Fruit fly (Drosophila melanogaster) whole organism, embryonic: Measurements from ENCODE around the gene hiro.

ENCODE experiments used
- Awh ChIP-seq: fragments of 200-800 bp; sonication (Bioruptor generic); IDR thresholded peaks from 2 replicates; pipeline ENCODE4, ENCODE4 v1.3.6; 2022; ENCODE audit warnings: missing biosample characterization, missing genetic modification characterization
- BtbVII ChIP-seq: fragments of 200-800 bp; sonication (Bioruptor generic); optimal IDR thresholded peaks from 3 replicates; lab custom pipeline; 2017; ENCODE audit warnings: missing biosample characterization, mild to moderate bottlenecking, missing genetic modification characterization
- CG1024 ChIP-seq: fragments of 200-800 bp; sonication (Bioruptor generic); IDR thresholded peaks from 2 replicates; pipeline ENCODE4 v1.3.6; 2022; ENCODE audit warnings: missing biosample characterization, missing genetic modification characterization
- CG12071 ChIP-seq: fragments of 200-800 bp; sonication (Bioruptor generic); optimal IDR thresholded peaks from 3 replicates; lab custom pipeline; 2018; ENCODE audit warnings: missing biosample characterization, mild to moderate bottlenecking, missing genetic modification characterization
- CG12391 ChIP-seq: fragments of 200-800 bp; sonication (Bioruptor generic); optimal IDR thresholded peaks from 3 replicates; lab custom pipeline; 2018; ENCODE audit warnings: missing biosample characterization, mild to moderate bottlenecking, missing genetic modification characterization, moderate library complexity
- CG12769 ChIP-seq: fragments of 200-800 bp; sonication (Bioruptor generic); optimal IDR thresholded peaks from 2 replicates; lab custom pipeline; 2019; ENCODE audit warnings: missing biosample characterization, mild to moderate bottlenecking, missing genetic modification characterization, moderate library complexity
- CG13296 ChIP-seq: fragments of 200-800 bp; sonication (Bioruptor generic); optimal IDR thresholded peaks from 3 replicates; lab custom pipeline; 2018; ENCODE audit warnings: missing biosample characterization, mild to moderate bottlenecking, missing genetic modification characterization
- CG14014 ChIP-seq: fragments of 200-800 bp; sonication (Bioruptor generic); IDR thresholded peaks from 2 replicates; pipeline ENCODE4 v1.3.6; 2022; ENCODE audit warnings: missing biosample characterization, missing genetic modification characterization
- CG14441 ChIP-seq: fragments of 200-800 bp; sonication (Bioruptor generic); IDR thresholded peaks from 2 replicates; pipeline ENCODE4 v1.3.6; 2022; ENCODE audit warnings: missing biosample characterization, missing genetic modification characterization
- CG17359 ChIP-seq: fragments of 200-800 bp; sonication (Bioruptor generic); optimal IDR thresholded peaks from 3 replicates; lab custom pipeline; 2018; ENCODE audit warnings: missing biosample characterization, mild to moderate bottlenecking, missing genetic modification characterization, moderate library complexity
- CG17829 ChIP-seq: fragments of 200-800 bp; optimal IDR thresholded peaks from 2 replicates; lab custom pipeline; 2019; ENCODE audit warnings: missing biosample characterization, mild to moderate bottlenecking, missing genetic modification characterization, moderate library complexity
- CG31441 ChIP-seq: fragments of 200-800 bp; sonication (Bioruptor generic); IDR thresholded peaks from 2 replicates; pipeline ENCODE4 v1.3.6; 2022; ENCODE audit warnings: missing biosample characterization, missing genetic modification characterization
- CG32767 ChIP-seq: fragments of 200-800 bp; sonication (Bioruptor generic); IDR thresholded peaks from 2 replicates; pipeline ENCODE4 v1.3.6; 2022; ENCODE audit warnings: missing biosample characterization, missing genetic modification characterization
- CG33213 ChIP-seq: fragments of 200-800 bp; sonication (Bioruptor generic); optimal IDR thresholded peaks from 3 replicates; lab custom pipeline; 2016; ENCODE audit warnings: missing biosample characterization, missing genetic modification characterization
- CG4424 ChIP-seq: fragments of 200-800 bp; sonication (Bioruptor generic); optimal IDR thresholded peaks from 3 replicates; lab custom pipeline; 2016; ENCODE audit warnings: missing biosample characterization, missing genetic modification characterization
- CG4820 ChIP-seq: fragments of 200-800 bp; sonication (Bioruptor generic); optimal IDR thresholded peaks from 3 replicates; lab custom pipeline; 2016; ENCODE audit warnings: missing biosample characterization, missing genetic modification characterization
- CG6272 ChIP-seq: fragments of 200-800 bp; sonication (Bioruptor generic); IDR thresholded peaks from 2 replicates; pipeline ENCODE4 v1.3.6; 2022; ENCODE audit warnings: missing biosample characterization, missing genetic modification characterization
- CG6791 ChIP-seq: fragments of 200-800 bp; sonication (Bioruptor generic); IDR thresholded peaks from 3 replicates; pipeline ENCODE4 v1.3.6; 2022; ENCODE audit warnings: missing biosample characterization, missing genetic modification characterization; ENCODE audit not compliant: partially characterized antibody
- CG7556 ChIP-seq: fragments of 200-800 bp; sonication (Bioruptor generic); optimal IDR thresholded peaks from 2 replicates; lab custom pipeline; 2017; ENCODE audit warnings: missing biosample characterization, mild to moderate bottlenecking, missing genetic modification characterization
- CG7786 ChIP-seq: fragments of 200-800 bp; sonication (Bioruptor generic); optimal IDR thresholded peaks from 2 replicates; lab custom pipeline; 2016; ENCODE audit warnings: missing biosample characterization, missing genetic modification characterization
- CG8478 ChIP-seq: fragments of >200 bp; optimal IDR thresholded peaks from 2 replicates; lab custom pipeline; 2018
- CG8944 ChIP-seq: fragments of 200-800 bp; sonication (Bioruptor generic); optimal IDR thresholded peaks from 3 replicates; lab custom pipeline; 2016; ENCODE audit warnings: missing biosample characterization, missing genetic modification characterization
- Deaf1 ChIP-seq: fragments of 200-800 bp; optimal IDR thresholded peaks from 3 replicates; lab custom pipeline; 2019; ENCODE audit warnings: missing biosample characterization, mild to moderate bottlenecking, missing genetic modification characterization, moderate library complexity
- Dek ChIP-seq: fragments of 200-800 bp; sonication (Bioruptor generic); optimal IDR thresholded peaks from 3 replicates; lab custom pipeline; 2019; ENCODE audit warnings: missing biosample characterization, mild to moderate bottlenecking, missing genetic modification characterization, moderate library complexity
- HLHmδ ChIP-seq: fragments of 200-800 bp; sonication (Bioruptor generic); optimal IDR thresholded peaks from 2 replicates; lab custom pipeline; 2018; ENCODE audit warnings: missing biosample characterization, mild to moderate bottlenecking, missing genetic modification characterization, moderate library complexity
- Hey ChIP-seq: fragments of 200-800 bp; sonication (Bioruptor generic); optimal IDR thresholded peaks from 3 replicates; lab custom pipeline; 2018; ENCODE audit warnings: missing biosample characterization, mild to moderate bottlenecking, missing genetic modification characterization
- Hsf ChIP-seq: fragments of 200-800 bp; sonication (Bioruptor generic); optimal IDR thresholded peaks from 3 replicates; lab custom pipeline; 2016; ENCODE audit warnings: missing biosample characterization, missing genetic modification characterization
- MBD-R2 ChIP-seq: fragments of 200-800 bp; sonication (Bioruptor generic); IDR thresholded peaks from 2 replicates; pipeline ENCODE4 v1.3.6; 2022; ENCODE audit warnings: missing biosample characterization, missing genetic modification characterization
- Mad ChIP-seq: fragments of 200-800 bp; sonication (Bioruptor generic); optimal IDR thresholded peaks from 2 replicates; lab custom pipeline; 2016; ENCODE audit warnings: missing biosample characterization, missing genetic modification characterization
- Max ChIP-seq: fragments of 200-800 bp; sonication (Bioruptor generic); optimal IDR thresholded peaks from 2 replicates; lab custom pipeline; 2016; ENCODE audit warnings: missing biosample characterization, mild to moderate bottlenecking, missing genetic modification characterization
- Med ChIP-seq: fragments of 200-800 bp; sonication (Bioruptor generic); peaks from one replicate; lab custom pipeline; 2016; ENCODE audit warnings: missing biosample characterization, missing genetic modification characterization, mild to moderate bottlenecking, inconsistent platforms, moderate library complexity
- Nf-YC ChIP-seq: fragments of 200-800 bp; optimal IDR thresholded peaks from 3 replicates; lab custom pipeline; 2019; ENCODE audit warnings: missing biosample characterization, mild to moderate bottlenecking, missing genetic modification characterization, moderate library complexity
- aop ChIP-seq: fragments of 200-800 bp; sonication (Bioruptor generic); IDR thresholded peaks from 2 replicates; pipeline ENCODE4 v1.3.6; 2022; ENCODE audit warnings: missing biosample characterization, missing genetic modification characterization
- az2 ChIP-seq: fragments of 200-800 bp; sonication (Bioruptor generic); optimal IDR thresholded peaks from 3 replicates; lab custom pipeline; 2016; ENCODE audit warnings: missing biosample characterization, missing genetic modification characterization
- cato ChIP-seq: fragments of 200-800 bp; sonication (Bioruptor generic); optimal IDR thresholded peaks from 2 replicates; lab custom pipeline; 2016; ENCODE audit warnings: missing biosample characterization, missing genetic modification characterization, borderline replicate concordance
- ci ChIP-seq: fragments of 200-800 bp; sonication (Bioruptor generic); IDR thresholded peaks from 3 replicates; pipeline ENCODE4 v1.3.6; 2022; ENCODE audit warnings: missing biosample characterization, missing genetic modification characterization
- disco-r ChIP-seq: fragments of 200-800 bp; sonication (Bioruptor generic); optimal IDR thresholded peaks from 2 replicates; lab custom pipeline; 2016; ENCODE audit warnings: missing biosample characterization, missing genetic modification characterization
- grau ChIP-seq: fragments of 200-800 bp; optimal IDR thresholded peaks from 3 replicates; lab custom pipeline; 2019; ENCODE audit warnings: missing biosample characterization, mild to moderate bottlenecking, missing genetic modification characterization, moderate library complexity
- hbn ChIP-seq: fragments of 200-800 bp; sonication (Bioruptor generic); IDR thresholded peaks from 2 replicates; pipeline ENCODE4 v1.3.6; 2022; ENCODE audit warnings: missing biosample characterization, missing genetic modification characterization; ENCODE audit not compliant: partially characterized antibody
- kah ChIP-seq: fragments of 200-800 bp; sonication (Bioruptor generic); optimal IDR thresholded peaks from 2 replicates; lab custom pipeline; 2018; ENCODE audit warnings: missing biosample characterization, mild to moderate bottlenecking, missing genetic modification characterization
- knrl ChIP-seq: fragments of 200-800 bp; sonication (Bioruptor generic); IDR thresholded peaks from 3 replicates; pipeline ENCODE4 v1.3.6; 2022; ENCODE audit warnings: missing biosample characterization, missing genetic modification characterization; ENCODE audit not compliant: partially characterized antibody
- lilli ChIP-seq: fragments of 200-800 bp; sonication (Bioruptor generic); optimal IDR thresholded peaks from 3 replicates; lab custom pipeline; 2016; ENCODE audit warnings: missing biosample characterization, missing genetic modification characterization
- lmd ChIP-seq: fragments of 200-800 bp; sonication (Bioruptor generic); IDR thresholded peaks from 2 replicates; pipeline ENCODE4 v1.3.6; 2022; ENCODE audit warnings: missing biosample characterization, missing genetic modification characterization
- nmo ChIP-seq: fragments of 200-800 bp; sonication (Bioruptor generic); optimal IDR thresholded peaks from 2 replicates; lab custom pipeline; 2018; ENCODE audit warnings: missing biosample characterization, mild to moderate bottlenecking, missing genetic modification characterization, moderate library complexity
- row ChIP-seq: fragments of 200-800 bp; sonication (Bioruptor generic); IDR thresholded peaks from 3 replicates; pipeline ENCODE4 v1.3.6; 2022; ENCODE audit warnings: missing biosample characterization, missing genetic modification characterization
- sd ChIP-seq: fragments of 200-800 bp; sonication (Bioruptor generic); optimal IDR thresholded peaks from 3 replicates; lab custom pipeline; 2018; ENCODE audit warnings: missing biosample characterization, mild to moderate bottlenecking, missing genetic modification characterization, moderate library complexity
- sens ChIP-seq: fragments of 200-800 bp; sonication (Bioruptor generic); peaks from one replicate; lab custom pipeline; 2016; ENCODE audit warnings: missing biosample characterization, missing genetic modification characterization
- sqz ChIP-seq: fragments of 200-800 bp; sonication (Bioruptor generic); optimal IDR thresholded peaks from 3 replicates; lab custom pipeline; 2018; ENCODE audit warnings: missing biosample characterization, mild to moderate bottlenecking, missing genetic modification characterization
- tgo ChIP-seq: fragments of 200-800 bp; sonication (Bioruptor generic); IDR thresholded peaks from 3 replicates; pipeline ENCODE4 v1.3.6; 2022; ENCODE audit warnings: missing biosample characterization, missing genetic modification characterization

The hiro gene

dm6 chr3L:641436-641835 lies 46.3 kb downstream of the hiro start (continued):
- TF ChIP-seq knrl, result 0 out of 3 replicates have a peak, but pooled peaks have one; percentile 17
- TF ChIP-seq Hey (tag; lab: Kevin White, UChicago), result no peak
- peak; percentile 66 for TF ChIP-seq sqz (GFP tag; lab: Kevin White, UChicago)
- 0 out of 2 replicates have a peak, but pooled peaks have one; percentile 16 for TF ChIP-seq lmd (GFP tag; lab: Robert Waterston, UW)
- peak; percentile 61; the same call in 1 of the 2 replicates for TF ChIP-seq Awh (GFP tag; lab: Robert Waterston, UW)
- no peak for TF ChIP-seq CG7556 (GFP tag; lab: Kevin White, UChicago)
- peak; percentile 56 for TF ChIP-seq sens (GFP tag; lab: Kevin White, UChicago)
- no peak for TF ChIP-seq Mad (GFP tag; lab: Kevin White, UChicago)
- TF ChIP-seq CG12391 (tag; lab: Kevin White, UChicago), result no peak
- 0 out of 2 replicates have a peak, but pooled peaks have one; percentile 14 for TF ChIP-seq CG14014 (GFP tag; lab: Robert Waterston, UW)
- TF ChIP-seq kah (GFP tag; lab: Kevin White, UChicago), result peak; percentile 15
- no peak for TF ChIP-seq hbn (GFP tag; lab: Robert Waterston, UW)
- no peak for TF ChIP-seq CG32767 (GFP tag; lab: Robert Waterston, UW)
- 0 out of 2 replicates have a peak, but pooled peaks have one; percentile 4 for TF ChIP-seq CG1024 (GFP tag; lab: Robert Waterston, UW)
- no peak for TF ChIP-seq nmo (GFP tag; lab: Kevin White, UChicago)
- peak; percentile 98 for TF ChIP-seq CG12769 (tag; lab: Kevin White, UChicago)
- no peak for TF ChIP-seq Deaf1 (tag; lab: Kevin White, UChicago)
- TF ChIP-seq HLHmδ (GFP tag; lab: Kevin White, UChicago), result peak; percentile 27
- TF ChIP-seq lilli, result no peak
- peak; percentile 79 for TF ChIP-seq ci
- no peak for TF ChIP-seq CG14441 (GFP tag; lab: Robert Waterston, UW)
- TF ChIP-seq CG17359 (tag; lab: Kevin White, UChicago), result no peak

- TF ChIP-seq row, result peak; percentile 89
- 0 out of 3 replicates have a peak, but pooled peaks have one; percentile 54 for TF ChIP-seq CG6791 (GFP tag; lab: Robert Waterston, UW)
- peak; percentile 92 for TF ChIP-seq CG31441 (GFP tag; lab: Robert Waterston, UW)
- peak; percentile 85 for TF ChIP-seq CG4820 (GFP tag; lab: Kevin White, UChicago)
- peak; percentile 86 for TF ChIP-seq CG17359 (tag; lab: Kevin White, UChicago)
- TF ChIP-seq CG6272 (GFP tag; lab: Robert Waterston, UW), result peak; percentile 32; the same call in 1 of the 2 replicates
- TF ChIP-seq Mad (GFP tag; lab: Kevin White, UChicago), result peak; percentile 87
- peak; percentile 79 for TF ChIP-seq Max (GFP tag; lab: Kevin White, UChicago)
- TF ChIP-seq sd (tag; lab: Kevin White, UChicago), result no peak
- peak; percentile 73 for TF ChIP-seq cato (GFP tag; lab: Kevin White, UChicago)
- peak; percentile 91 for TF ChIP-seq CG12391 (tag; lab: Kevin White, UChicago)
- TF ChIP-seq CG17829 (tag; lab: Kevin White, UChicago), result peak; percentile 92
- peak; percentile 16 for TF ChIP-seq Nf-YC (tag; lab: Kevin White, UChicago)
- TF ChIP-seq CG13296, result peak; percentile 65
- TF ChIP-seq CG8944 (GFP tag; lab: Kevin White, UChicago), result peak; percentile 77
- TF ChIP-seq sens (GFP tag; lab: Kevin White, UChicago), result peak; percentile 99
- TF ChIP-seq aop (GFP tag; lab: Robert Waterston, UW), result no peak
- peak; percentile 91 for TF ChIP-seq CG4424 (GFP tag; lab: Kevin White, UChicago)
- peak; percentile 84 for TF ChIP-seq az2 (GFP tag; lab: Kevin White, UChicago)
- peak; percentile 83 for TF ChIP-seq disco-r (GFP tag; lab: Kevin White, UChicago)
- TF ChIP-seq Med (GFP tag; lab: Kevin White, UChicago), result peak; percentile 96
- TF ChIP-seq grau (tag; lab: Kevin White, UChicago), result peak; percentile 84
- peak; percentile 74 for TF ChIP-seq CG33213 (GFP tag; lab: Kevin White, UChicago)
- peak; percentile 63 for TF ChIP-seq Dek (tag; lab: Kevin White, UChicago)
- TF ChIP-seq BtbVII (GFP tag; lab: Kevin White, UChicago), result peak; percentile 80
- peak; percentile 85 for TF ChIP-seq Hsf (GFP tag; lab: Kevin White, UChicago)
- peak; percentile 57 for TF ChIP-seq MBD-R2 (GFP tag; lab: Robert Waterston, UW)
- TF ChIP-seq tgo, result peak; percentile 71; the same call in 2 of the 3 replicates
- TF ChIP-seq CG12071 (GFP tag; lab: Kevin White, UChicago), result peak; percentile 41
- TF ChIP-seq CG7786 (GFP tag; lab: Kevin White, UChicago), result peak; percentile 82
- no peak for TF ChIP-seq CG8478
Observed at dm6 chr3L:640324-640974, 47.3 kb downstream of the hiro start.
